Worm (Caenorhabditis elegans): Measurements from ENCODE around the gene R04D3.3.
A peak's percentile ranks its signal among the peaks of the same experiment; 100 is the strongest.

The R04D3.3 gene

ce11 chrX:13250163-13250562, 40.3 kb downstream of the R04D3.3 start (continued):
- no peak for TF ChIP-seq nhr-28 (tag; optimal IDR thresholded peaks at IDR 0.05)
- peak in 1 of 2 experiments; percentile 91 for TF ChIP-seq mdl-1 (tag; optimal IDR thresholded peaks at IDR 0.05)
- no peak for TF ChIP-seq ceh-63 (GFP tag; optimal IDR thresholded peaks at IDR 0.05)
- no peak for TF ChIP-seq ceh-88 (GFP tag; IDR thresholded peaks at IDR 0.05)
- TF ChIP-seq dsc-1 (tag; optimal IDR thresholded peaks at IDR 0.05), result no peak
- no peak for TF ChIP-seq hpl-2 (GFP tag; optimal IDR thresholded peaks at IDR 0.05)
- TF ChIP-seq lin-15B (tag; optimal IDR thresholded peaks at IDR 0.05), result no peak
- no peak for TF ChIP-seq pqm-1 (tag; optimal IDR thresholded peaks at IDR 0.05)
- no peak for TF ChIP-seq nhr-76 (tag; optimal IDR thresholded peaks at IDR 0.05)
- TF ChIP-seq mef-2 (tag; optimal IDR thresholded peaks at IDR 0.05), result no peak
- peak; percentile 91 for TF ChIP-seq blmp-1 (tag; optimal IDR thresholded peaks at IDR 0.05)
- peak in 1 of 2 experiments; percentile 64 for TF ChIP-seq lin-35 (GFP tag; optimal IDR thresholded peaks at IDR 0.05)
- TF ChIP-seq lsy-2 (tag; optimal IDR thresholded peaks at IDR 0.05), result peak in 1 of 2 experiments; percentile 30
- no peak for TF ChIP-seq ztf-11 (tag; optimal IDR thresholded peaks at IDR 0.05)
- no peak for TF ChIP-seq sptf-1 (tag; optimal IDR thresholded peaks at IDR 0.05)
- TF ChIP-seq alr-1 (tag; optimal IDR thresholded peaks at IDR 0.05; ENCODE audit: borderline replicate concordance), result no peak
- no peak for TF ChIP-seq hlh-4 (tag; optimal IDR thresholded peaks at IDR 0.05)
- TF ChIP-seq pax-3 (tag; optimal IDR thresholded peaks at IDR 0.05), result no peak
- TF ChIP-seq swsn-7 (tag; optimal IDR thresholded peaks at IDR 0.05), result peak; percentile 25
- TF ChIP-seq elt-3 (tag; optimal IDR thresholded peaks at IDR 0.05), result peak in 5 of 6 experiments; percentile 37 to 85 (median 79)
- no peak for TF ChIP-seq ztf-4 (tag; optimal IDR thresholded peaks at IDR 0.05)
- no peak for TF ChIP-seq mep-1 (tag; optimal IDR thresholded peaks at IDR 0.05)
- TF ChIP-seq vab-15 (tag; optimal IDR thresholded peaks at IDR 0.05), result no peak
- TF ChIP-seq nhr-11 (tag; optimal IDR thresholded peaks at IDR 0.05), result no peak
- TF ChIP-seq fos-1 (tag; optimal IDR thresholded peaks at IDR 0.05), result no peak
- no peak for TF ChIP-seq fkh-10 (GFP tag; optimal IDR thresholded peaks at IDR 0.05)
- TF ChIP-seq jun-1 (tag; optimal IDR thresholded peaks at IDR 0.05), result no peak
- TF ChIP-seq ceh-8 (GFP tag; optimal IDR thresholded peaks at IDR 0.05), result no peak
- no peak for TF ChIP-seq efl-3 (GFP tag; optimal IDR thresholded peaks at IDR 0.05)
- TF ChIP-seq sup-37 (GFP tag; optimal IDR thresholded peaks at IDR 0.05), result no peak
- TF ChIP-seq snpc-4 (tag; optimal IDR thresholded peaks at IDR 0.05), result no peak
- TF ChIP-seq rnt-1 (tag; optimal IDR thresholded peaks at IDR 0.05), result peak; percentile 23
- TF ChIP-seq zag-1 (tag; optimal IDR thresholded peaks at IDR 0.05), result no peak
- TF ChIP-seq nhr-90 (tag; optimal IDR thresholded peaks at IDR 0.05; ENCODE audit: poor library complexity), result peak; percentile 64
- peak; percentile 75 for TF ChIP-seq snu-23 (GFP tag; optimal IDR thresholded peaks at IDR 0.05)
- 0 out of 2 replicates have a peak, but pooled peaks have one; percentile 7 for TF ChIP-seq grh-1 (GFP tag; IDR thresholded peaks at IDR 0.05)
- TF ChIP-seq nhr-71 (tag; optimal IDR thresholded peaks at IDR 0.05), result peak; percentile 74
- no peak for TF ChIP-seq lir-3 (tag; optimal IDR thresholded peaks at IDR 0.05; ENCODE audit: poor library complexity)
- TF ChIP-seq unc-62 (GFP tag; optimal IDR thresholded peaks at IDR 0.05), result no peak
- no peak for TF ChIP-seq irx-1 (tag; optimal IDR thresholded peaks at IDR 0.05)
- peak; percentile 29; the same call in 1 of the 2 replicates for TF ChIP-seq nhr-19 (GFP tag; conservative IDR thresholded peaks at IDR 0.05)
- TF ChIP-seq tlp-1 (tag; optimal IDR thresholded peaks at IDR 0.05), result no peak
- TF ChIP-seq skn-1 (tag; optimal IDR thresholded peaks at IDR 0.05), result no peak
- TF ChIP-seq isw-1 (GFP tag; IDR thresholded peaks at IDR 0.05), result no peak
- TF ChIP-seq aly-2 (tag; optimal IDR thresholded peaks at IDR 0.05), result no peak
- peak; percentile 76 for TF ChIP-seq elt-2 (tag; optimal IDR thresholded peaks at IDR 0.05)
- TF ChIP-seq sox-4 (tag; optimal IDR thresholded peaks at IDR 0.05), result no peak
- TF ChIP-seq unc-130 (tag; optimal IDR thresholded peaks at IDR 0.05), result peak; percentile 63
- TF ChIP-seq C34B4.2 (tag; optimal IDR thresholded peaks at IDR 0.05), result no peak
- TF ChIP-seq xbp-1 (tag; optimal IDR thresholded peaks at IDR 0.05), result no peak
- no peak for TF ChIP-seq mab-9 (GFP tag; IDR thresholded peaks at IDR 0.05)
- TF ChIP-seq C16A3.4 (tag; optimal IDR thresholded peaks at IDR 0.05), result peak; percentile 53
